Worm (Caenorhabditis elegans) whole organism, L4 larva: ENCODE results near the gene sart-3.

Source experiments
- F37D6.2 ChIP-seq: sonication (generic microtip); optimal IDR thresholded peaks from 2 replicates; lab custom pipeline; 2016; ENCODE audit warnings: mild to moderate bottlenecking, missing genetic modification characterization, missing compliant biosample characterization
- ceh-82 ChIP-seq: sonication (generic microtip); optimal IDR thresholded peaks from 2 replicates; lab custom pipeline; 2017; ENCODE audit warnings: missing biosample characterization, missing genetic modification characterization
- ces-1 ChIP-seq: fragments of 150-350 bp; sonication (generic microtip); optimal IDR thresholded peaks from 4 replicates; lab custom pipeline; 2014; ENCODE audit warnings: missing biosample characterization, missing genetic modification reagents, missing genetic modification characterization
- hif-1 ChIP-seq, 2 experiments: sonication (generic microtip); optimal IDR thresholded peaks; 2 replicates each; lab custom pipeline; 2016 to 2017; ENCODE audit warnings: missing compliant biosample characterization in 2 of 2, missing genetic modification characterization in 2 of 2, missing genetic modification reagents in 2 of 2, missing genotype in 2 of 2, mild to moderate bottlenecking in 1 of 2
- lin-13 ChIP-seq: fragments of 150-350 bp; optimal IDR thresholded peaks from 2 replicates; lab custom pipeline; 2014; ENCODE audit warnings: missing biosample characterization, missing genetic modification reagents, missing genetic modification characterization
- nhr-76 ChIP-seq: fragments of 150-350 bp; optimal IDR thresholded peaks from 2 replicates; lab custom pipeline; 2014; ENCODE audit warnings: missing biosample characterization, missing genetic modification characterization
- zag-1 ChIP-seq: fragments of 150-350 bp; optimal IDR thresholded peaks from 2 replicates; lab custom pipeline; 2014; ENCODE audit warnings: missing biosample characterization, missing genetic modification characterization
- ztf-7 ChIP-seq: fragments of 150-350 bp; optimal IDR thresholded peaks from 2 replicates; lab custom pipeline; 2014; ENCODE audit warnings: missing biosample characterization, missing genetic modification characterization

DNA sequence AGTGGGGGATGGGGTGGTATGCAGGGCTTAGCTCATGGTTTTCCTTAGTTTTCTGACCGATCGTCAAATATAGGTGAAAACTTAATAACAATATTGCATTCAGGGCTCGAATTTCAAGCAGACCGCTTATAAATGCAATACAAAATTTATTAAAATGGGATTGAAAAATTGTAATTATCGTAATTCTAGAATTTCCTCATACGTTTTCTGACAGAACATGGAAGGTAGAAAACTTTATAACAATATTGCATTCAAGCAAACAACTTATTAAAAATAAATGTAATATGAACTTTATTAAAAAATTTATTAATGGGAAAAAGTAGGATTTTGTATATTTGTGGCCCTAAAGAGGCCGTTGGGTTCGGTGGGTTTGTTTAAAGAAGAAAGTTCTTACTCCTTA, 9.1 kb downstream of the sart-3 start:
- TF ChIP-seq ceh-82 (tag; lab: Kevin White, UChicago) (no peak), zag-1 (tag; lab: Kevin White, UChicago) (no peak), F37D6.2 (tag; lab: Kevin White, UChicago) (no peak), ces-1 (GFP tag; lab: Kevin White, UChicago) (no peak), ztf-7 (tag; lab: Kevin White, UChicago) (no peak), lin-13 (GFP tag; lab: Kevin White, UChicago) (no peak), nhr-76 (no peak), hif-1 (tag; optimal IDR thresholded peaks at IDR 0.05; lab: Kevin White, UChicago) (no peak)
